Worm (Caenorhabditis elegans) whole organism, midembryonic: Measurements from ENCODE around the gene T07G12.2.

Source experiments
- flt-1 ChIP-seq: fragments of 200-800 bp; sonication (Bioruptor generic); IDR thresholded peaks from 2 replicates; pipeline ENCODE4 v1.3.6; 2022; ENCODE audit warnings: missing genetic modification characterization, missing compliant biosample characterization
- ztf-23 ChIP-seq: fragments of 200-800 bp; sonication (Bioruptor generic); IDR thresholded peaks from 2 replicates; pipeline ENCODE4 v1.3.6; 2022; ENCODE audit warnings: missing genetic modification reagents, missing genetic modification characterization, missing compliant biosample characterization
- ztf-29 ChIP-seq: fragments of 200-800 bp; sonication (Bioruptor generic); IDR thresholded peaks from 2 replicates; pipeline ENCODE4 v1.3.6; 2022; ENCODE audit warnings: missing genetic modification reagents, missing genetic modification characterization, missing compliant biosample characterization

DNA sequence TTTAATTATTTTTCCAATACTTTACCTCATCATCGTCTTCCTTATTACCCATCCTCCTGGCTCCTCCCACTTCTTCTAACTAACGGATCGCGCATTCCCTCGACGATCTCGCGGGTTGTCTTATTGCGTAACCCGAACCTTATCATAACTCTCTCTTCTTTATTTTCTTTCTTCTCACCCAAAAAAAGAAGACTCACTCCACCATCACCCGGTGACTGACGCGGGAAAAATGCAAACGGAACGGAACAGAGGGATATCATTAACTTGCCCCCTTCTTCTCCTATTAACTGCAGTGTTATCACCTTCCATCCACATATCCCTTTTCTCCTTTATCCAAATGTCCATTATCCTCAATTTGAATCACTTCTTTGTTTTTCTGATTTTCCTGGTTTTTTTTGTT, 39.6 kb downstream of the T07G12.2 start:
- TF ChIP-seq ztf-23 (no peak), flt-1 (no peak), ztf-29 (no peak)
